Worm (Caenorhabditis elegans) whole organism, early embryonic: ENCODE data around the gene C32D5.8.

Source experiments
- B0310.2 ChIP-seq: sonication (generic microtip); optimal IDR thresholded peaks from 2 replicates; lab custom pipeline; 2016; ENCODE audit warnings: mild to moderate bottlenecking, missing genetic modification characterization, missing compliant biosample characterization
- F13C5.2 ChIP-seq: sonication (generic microtip); optimal IDR thresholded peaks from 2 replicates; lab custom pipeline; 2017; ENCODE audit warnings: mild to moderate bottlenecking, missing genetic modification characterization, inconsistent platforms, missing compliant biosample characterization
- aly-1 ChIP-seq: sonication (generic microtip); optimal IDR thresholded peaks from 2 replicates; lab custom pipeline; 2016; ENCODE audit warnings: missing genetic modification characterization, missing compliant biosample characterization
- ama-1 ChIP-seq: fragments of 150-350 bp; optimal IDR thresholded peaks from 2 replicates; lab custom pipeline; 2014
- ceh-13 ChIP-seq: fragments of 200-800 bp; sonication (Bioruptor generic); optimal IDR thresholded peaks from 2 replicates; lab custom pipeline; 2018; ENCODE audit warnings: mild to moderate bottlenecking, missing genetic modification characterization, missing compliant biosample characterization
- ceh-36 ChIP-seq: sonication (generic microtip); optimal IDR thresholded peaks from 2 replicates; lab custom pipeline; 2016; ENCODE audit warnings: missing genetic modification characterization, inconsistent platforms, missing compliant biosample characterization
- ets-7 ChIP-seq: sonication (generic microtip); optimal IDR thresholded peaks from 2 replicates; lab custom pipeline; 2016; ENCODE audit warnings: missing genotype, missing genetic modification characterization, missing compliant biosample characterization
- flt-1 ChIP-seq: fragments of 200-800 bp; sonication (Bioruptor generic); IDR thresholded peaks from 2 replicates; pipeline ENCODE4 v1.3.6; 2022; ENCODE audit warnings: missing genetic modification characterization, missing compliant biosample characterization
- hmbx-1 ChIP-seq: sonication (generic microtip); optimal IDR thresholded peaks from 2 replicates; lab custom pipeline; 2016; ENCODE audit warnings: mild to moderate bottlenecking, missing genetic modification characterization, missing compliant biosample characterization
- hmg-4 ChIP-seq: fragments of 200-800 bp; sonication (Bioruptor generic); optimal IDR thresholded peaks from 2 replicates; lab custom pipeline; 2018; ENCODE audit warnings: mild to moderate bottlenecking, missing genetic modification characterization, missing compliant biosample characterization
- scrt-1 ChIP-seq: fragments of 200-800 bp; sonication (Bioruptor generic); IDR thresholded peaks from 2 replicates; pipeline ENCODE4 v1.3.6; 2022; ENCODE audit warnings: missing genetic modification characterization, missing compliant biosample characterization
- sea-1 ChIP-seq: fragments of 200-800 bp; sonication (Bioruptor generic); conservative IDR thresholded peaks from 2 replicates; pipeline ENCODE4 v1.3.6; 2022; ENCODE audit warnings: missing genetic modification characterization, missing compliant biosample characterization
- tbx-11 ChIP-seq: fragments of 200-800 bp; sonication (Bioruptor generic); IDR thresholded peaks from 2 replicates; pipeline ENCODE4 v1.3.6; 2022; ENCODE audit warnings: missing genetic modification characterization, missing compliant biosample characterization
- tbx-37 ChIP-seq: fragments of 200-800 bp; sonication (Bioruptor generic); conservative IDR thresholded peaks from 2 replicates; pipeline ENCODE4 v1.3.6; 2022; ENCODE audit warnings: missing genetic modification reagents, missing genetic modification characterization, missing compliant biosample characterization

- TF ChIP-seq tbx-11 (GFP tag; lab: Robert Waterston, UW) (no peak), ceh-13 (GFP tag; lab: Kevin White, UChicago) (no peak), F13C5.2 (tag; lab: Kevin White, UChicago) (no peak), ama-1 (lab: Kevin White, UChicago) (no peak), aly-1 (no peak), ets-7 (tag; lab: Kevin White, UChicago) (no peak), B0310.2 (tag; lab: Kevin White, UChicago) (no peak), sea-1 (GFP tag; lab: Robert Waterston, UW) (no peak), hmg-4 (no peak), flt-1 (no peak), scrt-1 (GFP tag; lab: Robert Waterston, UW) (no peak), tbx-37 (no peak), ceh-36 (tag; lab: Kevin White, UChicago) (no peak), hmbx-1 (tag; lab: Kevin White, UChicago) (no peak)
Observed at ce11 chrII:6309198-6309597, 36.6 kb downstream of the C32D5.8 start, which contains the start of gene glb-10.
